Worm (Caenorhabditis elegans) whole organism, L4/young adult: ENCODE measurements around the gene R02F2.5.

Experiments
- W03F9.2 ChIP-seq: fragments of 150-350 bp; optimal IDR thresholded peaks from 2 replicates; lab custom pipeline; 2014; ENCODE audit warnings: missing biosample characterization, missing genetic modification characterization
- dao-5 ChIP-seq: sonication (generic microtip); optimal IDR thresholded peaks from 2 replicates; lab custom pipeline; 2016; ENCODE audit warnings: missing genotype, missing genetic modification characterization, moderate library complexity, missing compliant biosample characterization
- him-1 ChIP-seq: sonication (generic microtip); optimal IDR thresholded peaks from 2 replicates; lab custom pipeline; 2016; ENCODE audit warnings: missing genotype, missing genetic modification reagents, missing genetic modification characterization, missing compliant biosample characterization

DNA sequence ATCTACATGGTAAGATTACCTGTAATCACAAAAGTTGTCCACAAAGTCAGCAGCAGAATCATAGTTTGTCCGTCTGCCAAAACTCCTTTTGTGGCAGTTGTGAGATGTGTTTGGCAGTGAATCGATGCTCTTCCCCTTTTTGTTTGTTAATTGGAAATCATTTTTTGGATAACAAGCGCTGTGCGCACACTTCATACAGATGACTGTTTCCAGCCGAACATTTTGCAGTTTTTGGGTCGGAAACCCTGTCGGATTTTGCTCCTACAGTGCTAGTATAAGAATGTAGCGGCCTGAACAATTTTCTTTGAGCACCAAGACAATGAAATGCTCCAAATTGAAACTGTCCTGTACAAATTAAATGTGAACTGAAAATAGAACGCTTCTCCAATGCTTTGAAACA lies 29.6 kb downstream of the R02F2.5 start, which contains the start of gene D1044.7:
- TF ChIP-seq W03F9.2 (no peak), him-1 (tag; lab: Kevin White, UChicago) (no peak), dao-5 (tag; lab: Kevin White, UChicago) (no peak)
